Worm (Caenorhabditis elegans) whole organism, L4 larva: Measurements from ENCODE around the gene scl-1.

Experiments used
- D1046.2 ChIP-seq: fragments of 200-800 bp; sonication (Bioruptor generic); IDR thresholded peaks from 2 replicates; pipeline ENCODE4 v1.3.6; 2022; ENCODE audit warnings: missing genetic modification characterization, missing compliant biosample characterization
- F37D6.2 ChIP-seq: sonication (generic microtip); optimal IDR thresholded peaks from 2 replicates; lab custom pipeline; 2016; ENCODE audit warnings: mild to moderate bottlenecking, missing genetic modification characterization, missing compliant biosample characterization
- F44E2.7 ChIP-seq: fragments of 200-800 bp; sonication (Bioruptor generic); IDR thresholded peaks from 2 replicates; pipeline ENCODE4 v2.1.2; 2022; ENCODE audit warnings: missing genetic modification characterization, missing compliant biosample characterization
- F49E8.2 ChIP-seq: sonication (generic microtip); optimal IDR thresholded peaks from 2 replicates; lab custom pipeline; 2016; ENCODE audit warnings: missing compliant biosample characterization, mild to moderate bottlenecking, missing genetic modification characterization, borderline replicate concordance
- T20F7.1 ChIP-seq: fragments of 200-800 bp; sonication (Bioruptor generic); optimal IDR thresholded peaks from 2 replicates; lab custom pipeline; 2018; ENCODE audit warnings: mild to moderate bottlenecking, missing genetic modification characterization, missing compliant biosample characterization
- Y75B8A.6 ChIP-seq: fragments of 200-800 bp; sonication (Bioruptor generic); IDR thresholded peaks from 2 replicates; pipeline ENCODE4 v1.3.6; 2022; ENCODE audit warnings: missing genetic modification reagents, missing genetic modification characterization, missing compliant biosample characterization
- aha-1 ChIP-seq: fragments of 150-350 bp; peaks from one replicate; lab custom pipeline; 2014; ENCODE audit warnings: missing biosample characterization, missing genetic modification characterization
- aly-2 ChIP-seq: sonication (generic microtip); optimal IDR thresholded peaks from 2 replicates; lab custom pipeline; 2018; ENCODE audit warnings: missing biosample characterization, missing genetic modification characterization
- ceh-20 ChIP-seq: fragments of 200-800 bp; sonication (Bioruptor generic); IDR thresholded peaks from 2 replicates; pipeline ENCODE4 v1.3.6; 2022; ENCODE audit warnings: missing genetic modification reagents, missing genetic modification characterization, missing compliant biosample characterization
- ceh-28 ChIP-seq: fragments of 150-350 bp; optimal IDR thresholded peaks from 2 replicates; lab custom pipeline; 2014; ENCODE audit warnings: missing biosample characterization, missing genetic modification reagents, missing genetic modification characterization
- ceh-32 ChIP-seq: sonication (generic microtip); optimal IDR thresholded peaks from 2 replicates; lab custom pipeline; 2016; ENCODE audit warnings: mild to moderate bottlenecking, missing genetic modification characterization, missing compliant biosample characterization; ENCODE audit not compliant: poor library complexity
- ceh-82 ChIP-seq: sonication (generic microtip); optimal IDR thresholded peaks from 2 replicates; lab custom pipeline; 2017; ENCODE audit warnings: missing biosample characterization, missing genetic modification characterization
- ces-1 ChIP-seq: fragments of 150-350 bp; sonication (generic microtip); optimal IDR thresholded peaks from 4 replicates; lab custom pipeline; 2014; ENCODE audit warnings: missing biosample characterization, missing genetic modification reagents, missing genetic modification characterization
- cey-2 ChIP-seq: sonication (generic microtip); optimal IDR thresholded peaks from 3 replicates; lab custom pipeline; 2017; ENCODE audit warnings: missing genetic modification characterization, mild to moderate bottlenecking, missing compliant biosample characterization, antibody characterized with exemption, borderline replicate concordance; ENCODE audit not compliant: insufficient read depth
- daf-12 ChIP-seq: fragments of 150-350 bp; optimal IDR thresholded peaks from 2 replicates; lab custom pipeline; 2014; ENCODE audit warnings: missing biosample characterization, missing genetic modification reagents, missing genetic modification characterization
- daf-16 ChIP-seq, 3 experiments: sonication (generic microtip); optimal IDR thresholded peaks; 2 replicates each; lab custom pipeline; 2016 to 2017; ENCODE audit warnings: missing genetic modification characterization in 3 of 3, missing genetic modification reagents in 3 of 3, mild to moderate bottlenecking in 2 of 3, missing compliant biosample characterization in 2 of 3, missing biosample characterization in 1 of 3, moderate library complexity in 1 of 3
- dpl-1 ChIP-seq: fragments of 150-350 bp; optimal IDR thresholded peaks from 2 replicates; lab custom pipeline; 2014; ENCODE audit warnings: missing biosample characterization, missing genetic modification reagents, missing genetic modification characterization
- dve-1 ChIP-seq: sonication (generic microtip); optimal IDR thresholded peaks from 2 replicates; lab custom pipeline; 2017; ENCODE audit warnings: antibody characterized with exemption, mild to moderate bottlenecking, missing genetic modification characterization, missing compliant biosample characterization; ENCODE audit not compliant: insufficient read depth
- gei-8 ChIP-seq: fragments of 200-800 bp; sonication (Bioruptor generic); optimal IDR thresholded peaks from 2 replicates; lab custom pipeline; 2018; ENCODE audit warnings: mild to moderate bottlenecking, missing genetic modification characterization, missing compliant biosample characterization
- hlh-11 ChIP-seq: fragments of 200-800 bp; sonication (Bioruptor generic); optimal IDR thresholded peaks from 2 replicates; lab custom pipeline; 2018; ENCODE audit warnings: mild to moderate bottlenecking, missing genetic modification characterization, missing compliant biosample characterization
- hlh-30 ChIP-seq: sonication (generic microtip); optimal IDR thresholded peaks from 2 replicates; lab custom pipeline; 2017; ENCODE audit warnings: antibody characterized with exemption, mild to moderate bottlenecking, missing genetic modification characterization, missing compliant biosample characterization; ENCODE audit not compliant: insufficient read depth
- hmg-1.1 ChIP-seq: fragments of 200-800 bp; sonication (Bioruptor generic); IDR thresholded peaks from 2 replicates; pipeline ENCODE4 v1.3.6; 2022; ENCODE audit warnings: missing genetic modification reagents, missing genetic modification characterization, missing compliant biosample characterization
- lim-7 ChIP-seq: fragments of 200-800 bp; sonication (Bioruptor generic); IDR thresholded peaks from 2 replicates; pipeline ENCODE4 v1.3.6; 2022; ENCODE audit warnings: missing genetic modification characterization, missing compliant biosample characterization
- lin-15B ChIP-seq: fragments of 150-350 bp; sonication (generic microtip); optimal IDR thresholded peaks from 3 replicates; lab custom pipeline; 2014; ENCODE audit warnings: missing biosample characterization, missing genetic modification characterization
- lin-29 ChIP-seq: fragments of 200-800 bp; sonication (Bioruptor generic); IDR thresholded peaks from 2 replicates; pipeline ENCODE4 v1.3.6; 2022; ENCODE audit warnings: missing genetic modification reagents, missing genetic modification characterization, missing compliant biosample characterization
- lin-38 ChIP-seq: fragments of 200-800 bp; sonication (Bioruptor generic); IDR thresholded peaks from 2 replicates; pipeline ENCODE4 v1.3.6; 2022; ENCODE audit warnings: missing genetic modification reagents, missing genetic modification characterization, missing compliant biosample characterization
- madf-5 ChIP-seq, 2 experiments: fragments of 200-800 bp; sonication (Bioruptor generic); IDR thresholded peaks; 2 replicates each; pipeline ENCODE4 v1.3.6; 2022; ENCODE audit warnings: missing compliant biosample characterization in 2 of 2, missing genetic modification characterization in 2 of 2
- madf-9 ChIP-seq: fragments of 200-800 bp; sonication (Bioruptor generic); conservative IDR thresholded peaks from 2 replicates; pipeline ENCODE4 v1.3.6; 2022; ENCODE audit warnings: missing genetic modification reagents, missing genetic modification characterization, missing compliant biosample characterization
- mdl-1 ChIP-seq, 2 experiments: fragments of 150-350 bp in 1 of 2; sonication (generic microtip) in 1 of 2; optimal IDR thresholded peaks; 2 replicates each; lab custom pipeline; 2014 to 2017; ENCODE audit warnings: missing biosample characterization in 2 of 2, missing genetic modification characterization in 2 of 2
- mdt-29 ChIP-seq: fragments of 200-800 bp; sonication (Bioruptor generic); IDR thresholded peaks from 2 replicates; pipeline ENCODE4 v1.3.6; 2022; ENCODE audit warnings: missing genetic modification reagents, missing genetic modification characterization, missing compliant biosample characterization
- mxl-3 ChIP-seq: fragments of 200-800 bp; sonication (Bioruptor generic); optimal IDR thresholded peaks from 2 replicates; lab custom pipeline; 2018; ENCODE audit warnings: mild to moderate bottlenecking, missing genetic modification characterization, missing compliant biosample characterization
- nhr-10 ChIP-seq: fragments of 150-350 bp; optimal IDR thresholded peaks from 2 replicates; lab custom pipeline; 2014; ENCODE audit warnings: missing biosample characterization, missing genetic modification characterization
- nhr-102 ChIP-seq: sonication (generic microtip); optimal IDR thresholded peaks from 2 replicates; lab custom pipeline; 2016; ENCODE audit warnings: mild to moderate bottlenecking, missing genetic modification characterization, moderate library complexity, missing compliant biosample characterization
- nhr-28 ChIP-seq: fragments of 150-350 bp; optimal IDR thresholded peaks from 2 replicates; lab custom pipeline; 2014; ENCODE audit warnings: missing biosample characterization, missing genetic modification characterization
- nhr-76 ChIP-seq: fragments of 150-350 bp; optimal IDR thresholded peaks from 2 replicates; lab custom pipeline; 2014; ENCODE audit warnings: missing biosample characterization, missing genetic modification characterization
- nhr-77 ChIP-seq: fragments of 150-350 bp; optimal IDR thresholded peaks from 2 replicates; lab custom pipeline; 2014; ENCODE audit warnings: missing biosample characterization, missing genetic modification characterization
- php-3 ChIP-seq: fragments of 200-800 bp; sonication (Bioruptor generic); IDR thresholded peaks from 2 replicates; pipeline ENCODE4 v1.3.6; 2022; ENCODE audit warnings: missing genetic modification reagents, missing genetic modification characterization, missing compliant biosample characterization
- sdz-12 ChIP-seq: fragments of 200-800 bp; sonication (Bioruptor generic); optimal IDR thresholded peaks from 2 replicates; lab custom pipeline; 2018; ENCODE audit warnings: mild to moderate bottlenecking, missing genetic modification characterization, missing compliant biosample characterization
- snpc-4 ChIP-seq: fragments of 150-350 bp; optimal IDR thresholded peaks from 2 replicates; lab custom pipeline; 2014; ENCODE audit warnings: missing biosample characterization, missing genetic modification characterization
- spr-1 ChIP-seq: sonication (generic microtip); optimal IDR thresholded peaks from 2 replicates; lab custom pipeline; 2016; ENCODE audit warnings: mild to moderate bottlenecking, missing genetic modification characterization, missing compliant biosample characterization
- spr-3 ChIP-seq: fragments of 200-800 bp; sonication (Bioruptor generic); optimal IDR thresholded peaks from 2 replicates; lab custom pipeline; 2018; ENCODE audit warnings: mild to moderate bottlenecking, missing genetic modification characterization, missing compliant biosample characterization
- tag-97 ChIP-seq: fragments of 200-800 bp; sonication (Bioruptor generic); IDR thresholded peaks from 2 replicates; pipeline ENCODE4 v1.3.6; 2022; ENCODE audit warnings: missing genetic modification characterization, missing compliant biosample characterization
- unc-130 ChIP-seq: sonication (generic microtip); optimal IDR thresholded peaks from 2 replicates; lab custom pipeline; 2016; ENCODE audit warnings: missing genetic modification reagents, missing genetic modification characterization, missing compliant biosample characterization
- vab-7 ChIP-seq: fragments of 200-800 bp; sonication (Bioruptor generic); IDR thresholded peaks from 2 replicates; pipeline ENCODE4 v1.3.6; 2022; ENCODE audit warnings: missing genetic modification reagents, missing genetic modification characterization, missing compliant biosample characterization
- zag-1 ChIP-seq: fragments of 150-350 bp; optimal IDR thresholded peaks from 2 replicates; lab custom pipeline; 2014; ENCODE audit warnings: missing biosample characterization, missing genetic modification characterization
- zip-11 ChIP-seq: fragments of 200-800 bp; sonication (Bioruptor generic); IDR thresholded peaks from 2 replicates; pipeline ENCODE4 v1.3.6; 2022; ENCODE audit warnings: missing genetic modification characterization, missing compliant biosample characterization
- zip-2 ChIP-seq: fragments of 150-350 bp; optimal IDR thresholded peaks from 2 replicates; lab custom pipeline; 2014; ENCODE audit warnings: missing biosample characterization, missing genetic modification characterization
- ztf-11 ChIP-seq: fragments of 150-350 bp; optimal IDR thresholded peaks from 2 replicates; lab custom pipeline; 2014; ENCODE audit warnings: missing biosample characterization, missing genetic modification characterization

Gene scl-1

DNA sequence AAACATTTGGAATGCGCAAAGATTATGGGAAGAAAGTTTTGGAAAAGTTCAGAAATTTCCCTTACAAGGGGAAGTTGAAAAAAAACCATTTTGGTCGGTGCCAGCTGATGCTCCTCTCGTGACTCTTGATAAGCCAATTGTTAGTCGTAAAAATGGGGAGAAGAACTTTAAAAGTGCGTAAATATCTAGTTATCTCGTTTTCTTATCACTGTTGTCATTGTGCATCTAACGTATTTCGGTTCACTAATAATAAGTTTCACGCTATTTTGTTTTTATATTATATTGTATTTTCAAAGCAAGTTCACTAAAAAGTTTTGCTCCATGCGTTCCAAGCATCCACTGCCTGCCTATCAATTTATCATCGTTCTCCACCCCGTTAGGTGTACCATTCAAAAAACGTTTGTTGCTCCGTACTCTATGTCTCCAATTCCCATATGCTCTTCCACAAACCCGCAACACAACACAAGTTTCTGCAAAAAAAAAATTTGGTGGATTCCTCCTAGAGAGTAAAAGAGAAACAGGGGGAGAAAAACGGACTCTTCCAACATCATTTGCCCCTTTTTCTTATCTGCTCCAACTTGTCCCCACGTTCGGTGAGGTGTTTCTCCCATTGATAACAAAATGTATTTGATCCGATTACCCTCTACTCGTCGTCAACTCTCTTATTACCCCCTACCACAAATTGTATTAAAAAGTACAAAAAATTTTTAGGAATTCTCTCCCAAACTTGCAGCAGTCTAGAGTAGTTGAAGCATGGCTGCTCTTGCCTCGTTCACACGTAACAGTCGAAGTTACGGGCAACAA is 47.5 kb upstream of the scl-1 start, which contains the start of gene mbk-2 (continued):
- TF ChIP-seq unc-130 (GFP tag; lab: Kevin White, UChicago) (no peak), mxl-3 (no peak), nhr-10 (tag; lab: Kevin White, UChicago) (no peak), D1046.2 (GFP tag; lab: Robert Waterston, UW) (no peak), hlh-30 (tag; lab: Kevin White, UChicago) (peak; percentile 9), sdz-12 (GFP tag; lab: Kevin White, UChicago) (no peak), T20F7.1 (GFP tag; lab: Kevin White, UChicago) (no peak), madf-5 (GFP tag; IDR thresholded peaks at IDR 0.05; lab: Robert Waterston, UW) (no peak), lin-38 (GFP tag; lab: Robert Waterston, UW) (no peak), php-3 (GFP tag; lab: Robert Waterston, UW) (peak; percentile 72), zag-1 (tag; lab: Kevin White, UChicago) (no peak), nhr-77 (tag; lab: Kevin White, UChicago) (no peak), mdt-29 (no peak), dve-1 (peak; percentile 58), hmg-1.1 (GFP tag; lab: Robert Waterston, UW) (no peak), cey-2 (tag; lab: Kevin White, UChicago) (no peak), gei-8 (no peak), daf-16 (GFP tag; optimal IDR thresholded peaks at IDR 0.05; lab: Kevin White, UChicago) (no peak), daf-16 (tag; optimal IDR thresholded peaks at IDR 0.05; lab: Kevin White, UChicago) (peak; percentile 76), aly-2 (tag; lab: Kevin White, UChicago) (no peak), ztf-11 (no peak), zip-11 (GFP tag; lab: Robert Waterston, UW) (no peak), mdl-1 (tag; optimal IDR thresholded peaks at IDR 0.05; lab: Kevin White, UChicago) (no peak), F49E8.2 (no peak), madf-9 (GFP tag; lab: Robert Waterston, UW) (no peak)

DNA sequence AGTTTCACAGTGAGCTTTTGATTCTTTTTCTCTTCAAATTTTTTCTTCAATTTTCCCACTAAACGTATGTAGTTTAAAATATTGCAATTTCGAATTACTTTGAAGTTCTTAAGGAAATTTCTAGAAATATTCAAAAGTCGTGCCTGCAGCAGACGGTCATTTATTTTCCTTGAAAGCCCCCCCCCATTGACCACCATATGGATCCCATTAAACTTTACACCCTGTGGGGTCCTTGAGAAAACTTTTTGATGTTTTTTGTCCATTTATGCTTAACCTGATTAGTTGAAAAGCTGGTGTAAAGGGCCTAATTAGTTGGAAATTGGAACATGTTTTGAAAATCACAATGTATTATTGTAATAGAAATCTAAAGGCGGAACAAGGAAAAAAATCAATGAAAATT is 46.6 kb upstream of the scl-1 start:
- TF ChIP-seq lim-7 (GFP tag; lab: Robert Waterston, UW) (no peak), F37D6.2 (no peak), D1046.2 (GFP tag; lab: Robert Waterston, UW) (no peak), hlh-11 (no peak), T20F7.1 (GFP tag; lab: Kevin White, UChicago) (no peak), daf-12 (no peak), ceh-32 (tag; lab: Kevin White, UChicago) (no peak), nhr-76 (no peak), spr-1 (tag; lab: Kevin White, UChicago) (no peak), F44E2.7 (GFP tag; lab: Robert Waterston, UW) (no peak), spr-3 (no peak), nhr-102 (no peak), dpl-1 (GFP tag; lab: Kevin White, UChicago) (no peak), snpc-4 (tag; lab: Kevin White, UChicago) (no peak)

ce11 chrIV:13013231-13013630 is 42.9 kb upstream of the scl-1 start:
- TF ChIP-seq lin-29 (GFP tag; lab: Robert Waterston, UW): no peak
- TF ChIP-seq aly-2 (tag; lab: Kevin White, UChicago): no peak
- no peak for TF ChIP-seq ceh-20
- no peak for TF ChIP-seq zip-11 (GFP tag; lab: Robert Waterston, UW)
- no peak for TF ChIP-seq ceh-82 (tag; lab: Kevin White, UChicago)
- TF ChIP-seq lin-15B (tag; lab: Kevin White, UChicago): no peak
- TF ChIP-seq ces-1 (GFP tag; lab: Kevin White, UChicago): no peak
- no peak for TF ChIP-seq vab-7 (GFP tag; lab: Robert Waterston, UW)
- TF ChIP-seq zip-2 (tag; lab: Kevin White, UChicago): no peak
- peak in 1 of 2 experiments; percentile 17 for TF ChIP-seq mdl-1 (tag; optimal IDR thresholded peaks at IDR 0.05; lab: Kevin White, UChicago)
- peak; percentile 19 for TF ChIP-seq dve-1
- TF ChIP-seq ceh-28 (tag; lab: Kevin White, UChicago): no peak
- TF ChIP-seq tag-97 (GFP tag; lab: Robert Waterston, UW): no peak
- TF ChIP-seq F37D6.2: no peak
- no peak for TF ChIP-seq Y75B8A.6 (GFP tag; lab: Robert Waterston, UW)
- peak; percentile 36 for TF ChIP-seq aha-1 (tag; lab: Kevin White, UChicago)
- TF ChIP-seq nhr-102: no peak
- peak; percentile 35 for TF ChIP-seq nhr-28 (tag; lab: Kevin White, UChicago)
- peak; percentile 19 for TF ChIP-seq hlh-11
